Fruit fly (Drosophila melanogaster) whole organism, adult: ENCODE data around the gene CG42366.

Experiments used
- CG14711 ChIP-seq: fragments of 200-800 bp; sonication (Bioruptor generic); optimal IDR thresholded peaks from 2 replicates; lab custom pipeline; 2018; ENCODE audit warnings: missing biosample characterization, mild to moderate bottlenecking, missing genetic modification characterization, moderate library complexity
- CG5204 ChIP-seq: fragments of 200-800 bp; sonication (Bioruptor generic); optimal IDR thresholded peaks from 2 replicates; lab custom pipeline; 2016; ENCODE audit warnings: missing biosample characterization, missing genetic modification characterization
- Crg-1 ChIP-seq: fragments of 200-800 bp; sonication (Bioruptor generic); optimal IDR thresholded peaks from 2 replicates; lab custom pipeline; 2016; ENCODE audit warnings: missing biosample characterization, missing genetic modification characterization
- Mnt ChIP-seq: fragments of 200-800 bp; sonication (Bioruptor generic); optimal IDR thresholded peaks from 2 replicates; lab custom pipeline; 2016; ENCODE audit warnings: missing biosample characterization, mild to moderate bottlenecking, missing genetic modification characterization
- ovo ChIP-seq: fragments of 200-800 bp; sonication (Bioruptor generic); optimal IDR thresholded peaks from 2 replicates; lab custom pipeline; 2016; ENCODE audit warnings: missing biosample characterization, missing genetic modification characterization
- tj ChIP-seq: fragments of 200-800 bp; sonication (Bioruptor generic); optimal IDR thresholded peaks from 3 replicates; lab custom pipeline; 2017; ENCODE audit warnings: missing biosample characterization, mild to moderate bottlenecking, missing genetic modification characterization, moderate library complexity

- no peak for TF ChIP-seq Crg-1 (GFP tag; lab: Kevin White, UChicago)
- no peak for TF ChIP-seq CG14711
- no peak for TF ChIP-seq CG5204 (GFP tag; lab: Kevin White, UChicago)
- TF ChIP-seq Mnt (GFP tag; lab: Kevin White, UChicago), result peak; percentile 49
- no peak for TF ChIP-seq tj (GFP tag; lab: Kevin White, UChicago)
- no peak for TF ChIP-seq ovo
Observed at dm6 chr2L:9890576-9890975, 34.4 kb upstream of the CG42366 start, which contains the start of the genes CG34183 and CG4537.
